In genomic region chr3R:26036153-26037144, dm6 we compare ENCODE assay signal across 1 fruit fly cellular context.
TF ChIP-seq lines count a peak whose summit lies in the region.

No protein-coding gene starts in this region.

TF ChIP-seq in whole organism, embryonic, 481 proteins besides CTCF, POLR2A, EP300 and RAD21 (continued from another document and continues in another):
- 0 out of 2 replicates have a peak, but pooled peaks have one; percentile 48 for TF ChIP-seq wor (GFP tag; IDR thresholded peaks at IDR 0.05; lab: Robert Waterston, UW)
- 0 out of 3 replicates have a peak, but pooled peaks have one; percentile 24 for TF ChIP-seq jigr1 (GFP tag; IDR thresholded peaks at IDR 0.05; lab: Robert Waterston, UW)
- peak; percentile 70 to 71 for TF ChIP-seq Pdp1 (GFP tag; optimal IDR thresholded peaks at IDR 0.05; lab: Kevin White, UChicago)
- TF ChIP-seq HLH54F (GFP tag; optimal IDR thresholded peaks at IDR 0.05; lab: Kevin White, UChicago), result peak; percentile 32
- peak; percentile 87 for TF ChIP-seq yki (optimal IDR thresholded peaks at IDR 0.05; lab: Kevin White, UChicago)
- TF ChIP-seq CG6175 (GFP tag; IDR thresholded peaks at IDR 0.05; lab: Robert Waterston, UW), result no peak
- TF ChIP-seq CG18476 (GFP tag; optimal IDR thresholded peaks at IDR 0.05; lab: Kevin White, UChicago), result peak; percentile 87
- TF ChIP-seq Oli (tag; optimal IDR thresholded peaks at IDR 0.05; lab: Kevin White, UChicago), result peak; percentile 92
- peak; percentile 45 for TF ChIP-seq Fer2 (tag; optimal IDR thresholded peaks at IDR 0.05; lab: Kevin White, UChicago)
- TF ChIP-seq CG13296 (GFP tag; optimal IDR thresholded peaks at IDR 0.05; lab: Kevin White, UChicago), result peak; percentile 42
- peak; percentile 39; the same call in 1 of the 2 replicates for TF ChIP-seq ranshi (GFP tag; IDR thresholded peaks at IDR 0.05; lab: Robert Waterston, UW)
- peak; percentile 37 for TF ChIP-seq caup (GFP tag; optimal IDR thresholded peaks at IDR 0.05; lab: Kevin White, UChicago; ENCODE audit: severe bottlenecking)
- no peak for TF ChIP-seq pita (GFP tag; optimal IDR thresholded peaks at IDR 0.05; lab: Kevin White, UChicago)
- TF ChIP-seq corto (GFP tag; optimal IDR thresholded peaks at IDR 0.05; lab: Kevin White, UChicago), result peak; percentile 75
- peak; percentile 49 for TF ChIP-seq seq (GFP tag; IDR thresholded peaks at IDR 0.05; lab: Robert Waterston, UW)
- TF ChIP-seq NC2α (GFP tag; optimal IDR thresholded peaks at IDR 0.05; lab: Kevin White, UChicago), result peak; percentile 12
- TF ChIP-seq trem (tag; optimal IDR thresholded peaks at IDR 0.05; lab: Kevin White, UChicago), result peak; percentile 96
- no peak for TF ChIP-seq CG11456 (GFP tag; IDR thresholded peaks at IDR 0.05; lab: Robert Waterston, UW)
- no peak for TF ChIP-seq emc (GFP tag; optimal IDR thresholded peaks at IDR 0.05; lab: Kevin White, UChicago)
- TF ChIP-seq CG12155 (GFP tag; optimal IDR thresholded peaks at IDR 0.05; lab: Kevin White, UChicago), result peak; percentile 43
- peak; percentile 90 for TF ChIP-seq CG7271 (tag; optimal IDR thresholded peaks at IDR 0.05; lab: Kevin White, UChicago)
- no peak for TF ChIP-seq C15 (GFP tag; IDR thresholded peaks at IDR 0.05; lab: Robert Waterston, UW)
- no peak for TF ChIP-seq sima (GFP tag; optimal IDR thresholded peaks at IDR 0.05; lab: Kevin White, UChicago)
- TF ChIP-seq CG9932 (GFP tag; IDR thresholded peaks at IDR 0.05; lab: Robert Waterston, UW), result no peak
- TF ChIP-seq Mad (GFP tag; optimal IDR thresholded peaks at IDR 0.05; lab: Kevin White, UChicago), result peak; percentile 64
- TF ChIP-seq wek (GFP tag; optimal IDR thresholded peaks at IDR 0.05; lab: Kevin White, UChicago), result peak; percentile 7
- peak; percentile 86 for TF ChIP-seq ara (GFP tag; IDR thresholded peaks at IDR 0.05; lab: Robert Waterston, UW)
- TF ChIP-seq CG6683 (GFP tag; optimal IDR thresholded peaks at IDR 0.05; lab: Kevin White, UChicago), result peak; percentile 63
- peak; percentile 83 for TF ChIP-seq CG11695 (GFP tag; IDR thresholded peaks at IDR 0.05; lab: Robert Waterston, UW)
- peak; percentile 70 for TF ChIP-seq Vsx1 (GFP tag; optimal IDR thresholded peaks at IDR 0.05; lab: Kevin White, UChicago)
- no peak for TF ChIP-seq br (optimal IDR thresholded peaks at IDR 0.05; lab: Kevin White, UChicago)
- TF ChIP-seq D19B (GFP tag; optimal IDR thresholded peaks at IDR 0.05; lab: Kevin White, UChicago), result no peak
- no peak for TF ChIP-seq p53 (GFP tag; optimal IDR thresholded peaks at IDR 0.05; lab: Kevin White, UChicago)
- peak; percentile 50 for TF ChIP-seq BtbVII (GFP tag; optimal IDR thresholded peaks at IDR 0.05; lab: Kevin White, UChicago)
- TF ChIP-seq CG17328 (GFP tag; IDR thresholded peaks at IDR 0.05; lab: Robert Waterston, UW), result peak; percentile 81; the same call in 1 of the 2 replicates
- TF ChIP-seq CG12391 (tag; optimal IDR thresholded peaks at IDR 0.05; lab: Kevin White, UChicago), result peak; percentile 97
- peak; percentile 89 for TF ChIP-seq CG11723 (GFP tag; optimal IDR thresholded peaks at IDR 0.05; lab: Kevin White, UChicago)
- TF ChIP-seq Dek (tag; optimal IDR thresholded peaks at IDR 0.05; lab: Kevin White, UChicago), result peak; percentile 57
- TF ChIP-seq BEAF-32 (GFP tag; optimal IDR thresholded peaks at IDR 0.05; lab: Kevin White, UChicago), result peak; percentile 2
- no peak for TF ChIP-seq fru (optimal IDR thresholded peaks at IDR 0.05; lab: Kevin White, UChicago)
- peak; percentile 95 for TF ChIP-seq CG13424 (tag; optimal IDR thresholded peaks at IDR 0.05; lab: Kevin White, UChicago)
- peak; percentile 48 for TF ChIP-seq CG8765 (GFP tag; IDR thresholded peaks at IDR 0.05; lab: Robert Waterston, UW)
- TF ChIP-seq CG2889 (GFP tag; IDR thresholded peaks at IDR 0.05; lab: Robert Waterston, UW), result no peak
- TF ChIP-seq unpg (GFP tag; optimal IDR thresholded peaks at IDR 0.05; lab: Kevin White, UChicago), result peak; percentile 90
- no peak for TF ChIP-seq dati (GFP tag; IDR thresholded peaks at IDR 0.05; lab: Robert Waterston, UW)
- TF ChIP-seq Trl (optimal IDR thresholded peaks at IDR 0.05; lab: Kevin White, UChicago), result peak; percentile 0 to 97
- TF ChIP-seq Trl (GFP tag; optimal IDR thresholded peaks at IDR 0.05; lab: Kevin White, UChicago), result peak; percentile 23
- no peak for TF ChIP-seq Hmx (GFP tag; optimal IDR thresholded peaks at IDR 0.05; lab: Kevin White, UChicago)
- TF ChIP-seq CG32532 (GFP tag; IDR thresholded peaks at IDR 0.05; lab: Robert Waterston, UW), result no peak
- TF ChIP-seq gem (tag; optimal IDR thresholded peaks at IDR 0.05; lab: Kevin White, UChicago), result peak; percentile 96
- TF ChIP-seq Nf-YC (tag; optimal IDR thresholded peaks at IDR 0.05; lab: Kevin White, UChicago), result peak; percentile 70
- TF ChIP-seq CG31441 (GFP tag; IDR thresholded peaks at IDR 0.05; lab: Robert Waterston, UW), result peak; percentile 98
- TF ChIP-seq CG6654 (GFP tag; optimal IDR thresholded peaks at IDR 0.05; lab: Kevin White, UChicago), result peak; percentile 68
- no peak for TF ChIP-seq GATAe (GFP tag; conservative IDR thresholded peaks at IDR 0.05; lab: Robert Waterston, UW)
- TF ChIP-seq chn (GFP tag; optimal IDR thresholded peaks at IDR 0.05; lab: Kevin White, UChicago), result peak; percentile 78
- TF ChIP-seq CG10274 (GFP tag; optimal IDR thresholded peaks at IDR 0.05; lab: Kevin White, UChicago), result peak; percentile 59
- no peak for TF ChIP-seq CG14965 (GFP tag; optimal IDR thresholded peaks at IDR 0.05; lab: Kevin White, UChicago; ENCODE audit: borderline replicate concordance)
- peak; percentile 28 for TF ChIP-seq CG3163 (GFP tag; optimal IDR thresholded peaks at IDR 0.05; lab: Kevin White, UChicago)
- no peak; the same call in 1 of the 2 replicates for TF ChIP-seq Ada2b (GFP tag; IDR thresholded peaks at IDR 0.05; lab: Robert Waterston, UW)
- TF ChIP-seq Neu2 (GFP tag; optimal IDR thresholded peaks at IDR 0.05; lab: Kevin White, UChicago; ENCODE audit: borderline replicate concordance), result peak; percentile 56
- TF ChIP-seq bcd (GFP tag; optimal IDR thresholded peaks at IDR 0.05; lab: Kevin White, UChicago), result peak; percentile 78
- TF ChIP-seq wdn (GFP tag; IDR thresholded peaks at IDR 0.05; lab: Robert Waterston, UW), result no peak
- TF ChIP-seq CG12659 (GFP tag; optimal IDR thresholded peaks at IDR 0.05; lab: Kevin White, UChicago), result peak; percentile 79
- TF ChIP-seq CG11085 (GFP tag; IDR thresholded peaks at IDR 0.05; lab: Robert Waterston, UW), result no peak
- peak; percentile 36 for TF ChIP-seq scrt (GFP tag; optimal IDR thresholded peaks at IDR 0.05; lab: Kevin White, UChicago)
- peak; percentile 87 for TF ChIP-seq odd (GFP tag; optimal IDR thresholded peaks at IDR 0.05; lab: Kevin White, UChicago)
- TF ChIP-seq fd102C (GFP tag; optimal IDR thresholded peaks at IDR 0.05; lab: Kevin White, UChicago), result peak; percentile 92
- TF ChIP-seq CG9437 (GFP tag; optimal IDR thresholded peaks at IDR 0.05; lab: Kevin White, UChicago), result peak; percentile 89
- TF ChIP-seq CG4820 (GFP tag; optimal IDR thresholded peaks at IDR 0.05; lab: Kevin White, UChicago), result peak; percentile 88
- TF ChIP-seq danr (GFP tag; IDR thresholded peaks at IDR 0.05; lab: Robert Waterston, UW), result no peak
- TF ChIP-seq fu2 (GFP tag; optimal IDR thresholded peaks at IDR 0.05; lab: Kevin White, UChicago), result no peak
- no peak for TF ChIP-seq prd (optimal IDR thresholded peaks at IDR 0.05; lab: Kevin White, UChicago)
- peak; percentile 88 for TF ChIP-seq prd (GFP tag; IDR thresholded peaks at IDR 0.05; lab: Robert Waterston, UW)
- no peak for TF ChIP-seq tna (GFP tag; IDR thresholded peaks at IDR 0.05; lab: Robert Waterston, UW; ENCODE audit: partially characterized antibody)
- peak; percentile 69 for TF ChIP-seq Abd-B (GFP tag; optimal IDR thresholded peaks at IDR 0.05; lab: Kevin White, UChicago)
- peak; percentile 91 for TF ChIP-seq CG11504 (tag; optimal IDR thresholded peaks at IDR 0.05; lab: Kevin White, UChicago)
- no peak for TF ChIP-seq MBD-R2 (GFP tag; IDR thresholded peaks at IDR 0.05; lab: Robert Waterston, UW)
- TF ChIP-seq CG3407 (GFP tag; optimal IDR thresholded peaks at IDR 0.05; lab: Kevin White, UChicago), result peak; percentile 90
- peak; percentile 90 for TF ChIP-seq CG1233 (GFP tag; optimal IDR thresholded peaks at IDR 0.05; lab: Kevin White, UChicago)
- TF ChIP-seq CG34422 (GFP tag; IDR thresholded peaks at IDR 0.05; lab: Robert Waterston, UW), result peak; percentile 25; the same call in 1 of the 3 replicates
- peak; percentile 59 for TF ChIP-seq CrebB (tag; optimal IDR thresholded peaks at IDR 0.05; lab: Kevin White, UChicago)
- TF ChIP-seq salm (tag; optimal IDR thresholded peaks at IDR 0.05; lab: Kevin White, UChicago), result peak; percentile 81
- peak; percentile 30 for TF ChIP-seq CG12942 (GFP tag; optimal IDR thresholded peaks at IDR 0.05; lab: Kevin White, UChicago)
- peak; percentile 98 for TF ChIP-seq CG11696 (GFP tag; IDR thresholded peaks at IDR 0.05; lab: Robert Waterston, UW)
- no peak for TF ChIP-seq usp (GFP tag; optimal IDR thresholded peaks at IDR 0.05; lab: Kevin White, UChicago)
- peak; percentile 99 for TF ChIP-seq CG10979 (tag; optimal IDR thresholded peaks at IDR 0.05; lab: Kevin White, UChicago)
- peak; percentile 55 for TF ChIP-seq jing (GFP tag; optimal IDR thresholded peaks at IDR 0.05; lab: Kevin White, UChicago)
- peak; percentile 31; the same call in 1 of the 2 replicates for TF ChIP-seq chm (GFP tag; IDR thresholded peaks at IDR 0.05; lab: Robert Waterston, UW)
- peak in 1 of 2 experiments; percentile 61 for TF ChIP-seq tll (GFP tag; optimal IDR thresholded peaks at IDR 0.05; lab: Kevin White, UChicago)
- no peak for TF ChIP-seq eyg (GFP tag; optimal IDR thresholded peaks at IDR 0.05; lab: Kevin White, UChicago)
- TF ChIP-seq ci (GFP tag; IDR thresholded peaks at IDR 0.05; lab: Robert Waterston, UW), result peak; percentile 57; the same call in 2 of the 3 replicates
- TF ChIP-seq CG7372 (GFP tag; IDR thresholded peaks at IDR 0.05; lab: Robert Waterston, UW), result 0 out of 2 replicates have a peak, but pooled peaks have one; percentile 13
- TF ChIP-seq CG12071 (GFP tag; optimal IDR thresholded peaks at IDR 0.05; lab: Kevin White, UChicago), result peak; percentile 56
- peak; percentile 89 for TF ChIP-seq Usf (GFP tag; optimal IDR thresholded peaks at IDR 0.05; lab: Kevin White, UChicago)
- TF ChIP-seq nmo (GFP tag; optimal IDR thresholded peaks at IDR 0.05; lab: Kevin White, UChicago), result peak; percentile 98
- peak; percentile 58 for TF ChIP-seq CHES-1-like (GFP tag; optimal IDR thresholded peaks at IDR 0.05; lab: Kevin White, UChicago)
- TF ChIP-seq ro (GFP tag; IDR thresholded peaks at IDR 0.05; lab: Robert Waterston, UW), result peak; percentile 27; the same call in 1 of the 2 replicates
- TF ChIP-seq CG30403 (GFP tag; optimal IDR thresholded peaks at IDR 0.05; lab: Kevin White, UChicago), result peak; percentile 89
- TF ChIP-seq tgo (GFP tag; IDR thresholded peaks at IDR 0.05; lab: Robert Waterston, UW), result peak; percentile 54; the same call in 2 of the 3 replicates
- TF ChIP-seq CG10959 (GFP tag; IDR thresholded peaks at IDR 0.05; lab: Robert Waterston, UW), result peak; percentile 85
- peak; percentile 61 for TF ChIP-seq CG18764 (GFP tag; optimal IDR thresholded peaks at IDR 0.05; lab: Kevin White, UChicago)
- peak; percentile 90 for TF ChIP-seq org-1 (GFP tag; optimal IDR thresholded peaks at IDR 0.05; lab: Kevin White, UChicago)
- peak; percentile 51 for TF ChIP-seq ems (GFP tag; optimal IDR thresholded peaks at IDR 0.05; lab: Kevin White, UChicago)
- TF ChIP-seq CG13123 (GFP tag; optimal IDR thresholded peaks at IDR 0.05; lab: Kevin White, UChicago), result peak; percentile 68
- TF ChIP-seq NK7.1 (GFP tag; optimal IDR thresholded peaks at IDR 0.05; lab: Kevin White, UChicago), result peak; percentile 19
- peak; percentile 47 for TF ChIP-seq CG33213 (GFP tag; optimal IDR thresholded peaks at IDR 0.05; lab: Kevin White, UChicago)
- no peak for TF ChIP-seq HLH4C (GFP tag; IDR thresholded peaks at IDR 0.05; lab: Robert Waterston, UW; ENCODE audit: partially characterized antibody)
- TF ChIP-seq kah (GFP tag; optimal IDR thresholded peaks at IDR 0.05; lab: Kevin White, UChicago), result peak; percentile 95
- peak; percentile 69 for TF ChIP-seq Atf-2 (GFP tag; optimal IDR thresholded peaks at IDR 0.05; lab: Kevin White, UChicago)
- no peak for TF ChIP-seq Nf-YA (GFP tag; IDR thresholded peaks at IDR 0.05; lab: Robert Waterston, UW)
- TF ChIP-seq Lim3 (GFP tag; IDR thresholded peaks at IDR 0.05; lab: Robert Waterston, UW), result no peak
- peak; percentile 54 for TF ChIP-seq CG9817 (tag; optimal IDR thresholded peaks at IDR 0.05; lab: Kevin White, UChicago)
- peak in 1 of 2 experiments; percentile 94 for TF ChIP-seq Eip74EF (GFP tag; optimal IDR thresholded peaks at IDR 0.05; lab: Kevin White, UChicago)
- peak; percentile 84 for TF ChIP-seq CG6813 (GFP tag; optimal IDR thresholded peaks at IDR 0.05; lab: Kevin White, UChicago)
- peak; percentile 96 for TF ChIP-seq CG1529 (GFP tag; optimal IDR thresholded peaks at IDR 0.05; lab: Kevin White, UChicago)
- TF ChIP-seq slou (GFP tag; optimal IDR thresholded peaks at IDR 0.05; lab: Kevin White, UChicago), result no peak
- TF ChIP-seq Doc2 (GFP tag; IDR thresholded peaks at IDR 0.05; lab: Robert Waterston, UW), result no peak
- peak; percentile 79 for TF ChIP-seq Mes4 (GFP tag; optimal IDR thresholded peaks at IDR 0.05; lab: Kevin White, UChicago)
- peak; percentile 57 for TF ChIP-seq Fer3 (tag; optimal IDR thresholded peaks at IDR 0.05; lab: Kevin White, UChicago)
- peak; percentile 51; the same call in 1 of the 2 replicates for TF ChIP-seq Gsc (GFP tag; IDR thresholded peaks at IDR 0.05; lab: Robert Waterston, UW)
- peak; percentile 71 for TF ChIP-seq NC2β (GFP tag; optimal IDR thresholded peaks at IDR 0.05; lab: Kevin White, UChicago)
- TF ChIP-seq Taf1 (GFP tag; IDR thresholded peaks at IDR 0.05; lab: Robert Waterston, UW), result no peak
- TF ChIP-seq CG4424 (GFP tag; optimal IDR thresholded peaks at IDR 0.05; lab: Kevin White, UChicago), result peak; percentile 87
- TF ChIP-seq CG17612 (GFP tag; IDR thresholded peaks at IDR 0.05; lab: Robert Waterston, UW), result no peak
- peak; percentile 66 for TF ChIP-seq Sry-β (GFP tag; optimal IDR thresholded peaks at IDR 0.05; lab: Kevin White, UChicago)
- TF ChIP-seq Rx (GFP tag; IDR thresholded peaks at IDR 0.05; lab: Robert Waterston, UW), result peak; percentile 38
- no peak for TF ChIP-seq CG10321 (GFP tag; IDR thresholded peaks at IDR 0.05; lab: Robert Waterston, UW)
- peak; percentile 97 for TF ChIP-seq kni (GFP tag; optimal IDR thresholded peaks at IDR 0.05; lab: Kevin White, UChicago)
- peak; percentile 73 for TF ChIP-seq D (optimal IDR thresholded peaks at IDR 0.05; lab: Kevin White, UChicago)
- peak; percentile 98 for TF ChIP-seq D (GFP tag; optimal IDR thresholded peaks at IDR 0.05; lab: Kevin White, UChicago)
- no peak; the same call in 1 of the 2 replicates for TF ChIP-seq lmd (GFP tag; IDR thresholded peaks at IDR 0.05; lab: Robert Waterston, UW)
